Fruit fly (Drosophila melanogaster) whole organism, embryonic: Measurements from ENCODE around the gene CG13653.

Source experiments
- Asciz ChIP-seq: fragments of 200-800 bp; sonication (Bioruptor generic); optimal IDR thresholded peaks from 2 replicates; lab custom pipeline; 2017; ENCODE audit warnings: missing biosample characterization, mild to moderate bottlenecking, missing genetic modification characterization, missing genetic modification reagents
- BtbVII ChIP-seq: fragments of 200-800 bp; sonication (Bioruptor generic); optimal IDR thresholded peaks from 3 replicates; lab custom pipeline; 2017; ENCODE audit warnings: missing biosample characterization, mild to moderate bottlenecking, missing genetic modification characterization
- CG10366 ChIP-seq: fragments of 200-800 bp; sonication (Bioruptor generic); IDR thresholded peaks from 2 replicates; pipeline ENCODE4 v1.3.6; 2022; ENCODE audit warnings: missing biosample characterization, missing genetic modification characterization
- CG11093 ChIP-seq: fragments of 200-800 bp; sonication (Bioruptor generic); IDR thresholded peaks from 3 replicates; pipeline ENCODE4 v1.3.6; 2022; ENCODE audit warnings: missing biosample characterization, missing genetic modification characterization
- CG11456 ChIP-seq: fragments of 200-800 bp; sonication (Bioruptor generic); IDR thresholded peaks from 3 replicates; pipeline ENCODE4 v1.3.6; 2022; ENCODE audit warnings: missing biosample characterization, missing genetic modification characterization
- CG11723 ChIP-seq: fragments of 200-800 bp; sonication (Bioruptor generic); optimal IDR thresholded peaks from 2 replicates; lab custom pipeline; 2017; ENCODE audit warnings: missing biosample characterization, mild to moderate bottlenecking, missing genetic modification characterization
- CG12104 ChIP-seq: fragments of 200-800 bp; sonication (Bioruptor generic); optimal IDR thresholded peaks from 3 replicates; lab custom pipeline; 2016; ENCODE audit warnings: missing biosample characterization, missing genetic modification characterization
- CG12659 ChIP-seq: fragments of 200-800 bp; sonication (Bioruptor generic); optimal IDR thresholded peaks from 3 replicates; lab custom pipeline; 2017; ENCODE audit warnings: mild to moderate bottlenecking, missing biosample characterization, missing genetic modification reagents, missing genetic modification characterization
- CG14050 ChIP-seq: fragments of 200-800 bp; sonication (Bioruptor generic); IDR thresholded peaks from 3 replicates; pipeline ENCODE4 v1.3.6; 2022; ENCODE audit warnings: missing biosample characterization, missing genetic modification characterization
- CG18764 ChIP-seq: fragments of 200-800 bp; sonication (Bioruptor generic); optimal IDR thresholded peaks from 3 replicates; lab custom pipeline; 2016; ENCODE audit warnings: missing biosample characterization, missing genetic modification characterization
- CG2129 ChIP-seq: fragments of 200-800 bp; sonication (Bioruptor generic); IDR thresholded peaks from 2 replicates; pipeline ENCODE4 v1.3.6; 2022; ENCODE audit warnings: missing biosample characterization, missing genetic modification characterization; ENCODE audit not compliant: partially characterized antibody
- CG2199 ChIP-seq: fragments of 200-800 bp; sonication (Bioruptor generic); IDR thresholded peaks from 3 replicates; pipeline ENCODE4 v1.3.6; 2022; ENCODE audit warnings: missing biosample characterization, missing genetic modification characterization
- CG30431 ChIP-seq: fragments of 200-800 bp; sonication (Bioruptor generic); optimal IDR thresholded peaks from 2 replicates; lab custom pipeline; 2017; ENCODE audit warnings: missing biosample characterization, missing genetic modification characterization
- CG32772 ChIP-seq: fragments of 200-800 bp; sonication (Bioruptor generic); IDR thresholded peaks from 2 replicates; pipeline ENCODE4 v1.3.6; 2022; ENCODE audit warnings: missing biosample characterization, missing genetic modification characterization
- CG34376 ChIP-seq: fragments of 200-800 bp; sonication (Bioruptor generic); optimal IDR thresholded peaks from 2 replicates; lab custom pipeline; 2018; ENCODE audit warnings: missing biosample characterization, mild to moderate bottlenecking, missing genetic modification characterization
- CG3995 ChIP-seq: fragments of 200-800 bp; sonication (Bioruptor generic); optimal IDR thresholded peaks from 3 replicates; lab custom pipeline; 2016; ENCODE audit warnings: missing biosample characterization, missing genetic modification characterization
- CG4328 ChIP-seq: fragments of 200-800 bp; sonication (Bioruptor generic); optimal IDR thresholded peaks from 3 replicates; lab custom pipeline; 2017; ENCODE audit warnings: missing biosample characterization, missing genetic modification reagents, missing genetic modification characterization
- CG4360 ChIP-seq: fragments of 200-800 bp; sonication (Bioruptor generic); IDR thresholded peaks from 2 replicates; pipeline ENCODE4 v1.3.6; 2022; ENCODE audit warnings: missing biosample characterization, missing genetic modification characterization
- CG6175 ChIP-seq: fragments of 200-800 bp; sonication (Bioruptor generic); IDR thresholded peaks from 3 replicates; pipeline ENCODE4 v1.3.6; 2022; ENCODE audit warnings: missing biosample characterization, missing genetic modification characterization
- CG7786 ChIP-seq: fragments of 200-800 bp; sonication (Bioruptor generic); optimal IDR thresholded peaks from 2 replicates; lab custom pipeline; 2016; ENCODE audit warnings: missing biosample characterization, missing genetic modification characterization
- CG7963 ChIP-seq: fragments of 200-800 bp; sonication (Bioruptor generic); IDR thresholded peaks from 3 replicates; pipeline ENCODE4 v1.3.6; 2022; ENCODE audit warnings: missing biosample characterization, missing genetic modification characterization; ENCODE audit not compliant: partially characterized antibody
- CG9215 ChIP-seq: fragments of 200-800 bp; sonication (Bioruptor generic); IDR thresholded peaks from 2 replicates; pipeline ENCODE4 v1.3.6; 2022; ENCODE audit warnings: missing biosample characterization, missing genetic modification characterization
- CG9797 ChIP-seq: fragments of 200-800 bp; sonication (Bioruptor generic); optimal IDR thresholded peaks from 3 replicates; lab custom pipeline; 2018; ENCODE audit warnings: missing biosample characterization, mild to moderate bottlenecking, missing genetic modification characterization
- Dfd ChIP-seq, 2 experiments: fragments of >200 bp; optimal IDR thresholded peaks; 2 replicates each; lab custom pipeline; 2017; ENCODE audit warnings: missing biosample characterization in 2 of 2, missing genetic modification characterization in 2 of 2
- Doc3 ChIP-seq: fragments of 200-800 bp; sonication (Bioruptor generic); IDR thresholded peaks from 3 replicates; pipeline ENCODE4 v1.3.6; 2022; ENCODE audit warnings: missing biosample characterization, missing genetic modification characterization; ENCODE audit not compliant: partially characterized antibody
- Gug ChIP-seq: fragments of 200-800 bp; sonication (Bioruptor generic); IDR thresholded peaks from 4 replicates; pipeline ENCODE4 v1.3.6; 2022; ENCODE audit warnings: missing biosample characterization, missing genetic modification characterization
- H15 ChIP-seq: fragments of 200-800 bp; sonication (Bioruptor generic); IDR thresholded peaks from 3 replicates; pipeline ENCODE4 v1.3.6; 2022; ENCODE audit warnings: missing biosample characterization, missing genetic modification characterization
- HLH4C ChIP-seq: fragments of 200-800 bp; sonication (Bioruptor generic); IDR thresholded peaks from 3 replicates; pipeline ENCODE4 v1.3.6; 2022; ENCODE audit warnings: missing biosample characterization, missing genetic modification characterization; ENCODE audit not compliant: partially characterized antibody
- Hr3 ChIP-seq: fragments of 200-800 bp; sonication (Bioruptor generic); optimal IDR thresholded peaks from 3 replicates; lab custom pipeline; 2016; ENCODE audit warnings: missing biosample characterization, missing genetic modification characterization
- Meics ChIP-seq: fragments of 200-800 bp; sonication (Bioruptor generic); optimal IDR thresholded peaks from 2 replicates; lab custom pipeline; 2017; ENCODE audit warnings: missing biosample characterization, mild to moderate bottlenecking, missing genetic modification characterization
- Mrtf ChIP-seq: fragments of 200-800 bp; sonication (Bioruptor generic); IDR thresholded peaks from 3 replicates; pipeline ENCODE4 v1.3.6; 2022; ENCODE audit warnings: missing biosample characterization, missing genetic modification characterization
- Nf-YC ChIP-seq: fragments of 200-800 bp; optimal IDR thresholded peaks from 3 replicates; lab custom pipeline; 2019; ENCODE audit warnings: missing biosample characterization, mild to moderate bottlenecking, missing genetic modification characterization, moderate library complexity
- Ravus ChIP-seq: fragments of 200-800 bp; sonication (Bioruptor generic); IDR thresholded peaks from 2 replicates; pipeline ENCODE4 v1.3.6; 2022; ENCODE audit warnings: missing biosample characterization, missing genetic modification characterization
- Spps ChIP-seq: fragments of 200-800 bp; sonication (Bioruptor generic); optimal IDR thresholded peaks from 2 replicates; lab custom pipeline; 2018; ENCODE audit warnings: missing biosample characterization, mild to moderate bottlenecking, missing genetic modification characterization
- Sry-δ ChIP-seq: fragments of 200-800 bp; sonication (Bioruptor generic); optimal IDR thresholded peaks from 2 replicates; lab custom pipeline; 2016; ENCODE audit warnings: missing biosample characterization, missing genetic modification characterization
- Taf1 ChIP-seq: fragments of 200-800 bp; sonication (Bioruptor generic); IDR thresholded peaks from 2 replicates; pipeline ENCODE4 v1.3.6; 2022; ENCODE audit warnings: missing biosample characterization, missing genetic modification characterization
- YL-1 ChIP-seq: fragments of 200-800 bp; sonication (Bioruptor generic); optimal IDR thresholded peaks from 3 replicates; lab custom pipeline; 2017; ENCODE audit warnings: missing biosample characterization, mild to moderate bottlenecking, missing genetic modification characterization
- br ChIP-seq: fragments of >200 bp; optimal IDR thresholded peaks from 2 replicates; lab custom pipeline; 2017
- gro ChIP-seq: fragments of 200-800 bp; sonication (Bioruptor generic); optimal IDR thresholded peaks from 2 replicates; lab custom pipeline; 2016; ENCODE audit warnings: missing biosample characterization, missing genetic modification characterization
- ind ChIP-seq: fragments of 200-800 bp; sonication (Bioruptor generic); optimal IDR thresholded peaks from 3 replicates; lab custom pipeline; 2016; ENCODE audit warnings: missing biosample characterization, missing genetic modification characterization
- maf-S ChIP-seq: fragments of 200-800 bp; sonication (Bioruptor generic); optimal IDR thresholded peaks from 2 replicates; lab custom pipeline; 2016; ENCODE audit warnings: missing biosample characterization, missing genetic modification characterization
- mld ChIP-seq: fragments of 200-800 bp; sonication (Bioruptor generic); IDR thresholded peaks from 3 replicates; pipeline ENCODE4 v1.3.6; 2022; ENCODE audit warnings: missing biosample characterization, missing genetic modification characterization; ENCODE audit not compliant: partially characterized antibody
- nerfin-1 ChIP-seq: fragments of 200-800 bp; sonication (Bioruptor generic); optimal IDR thresholded peaks from 3 replicates; lab custom pipeline; 2019; ENCODE audit warnings: missing biosample characterization, mild to moderate bottlenecking, missing genetic modification characterization, moderate library complexity
- pho ChIP-seq: fragments of 200-800 bp; sonication (Bioruptor generic); optimal IDR thresholded peaks from 2 replicates; lab custom pipeline; 2016; ENCODE audit warnings: missing biosample characterization, missing genetic modification characterization
- pzg ChIP-seq: fragments of 200-800 bp; sonication (Bioruptor generic); optimal IDR thresholded peaks from 3 replicates; lab custom pipeline; 2018; ENCODE audit warnings: missing biosample characterization, mild to moderate bottlenecking, missing genetic modification characterization, moderate library complexity
- ro ChIP-seq: fragments of 200-800 bp; sonication (Bioruptor generic); IDR thresholded peaks from 2 replicates; pipeline ENCODE4 v1.3.6; 2022; ENCODE audit warnings: missing biosample characterization, missing genetic modification characterization
- sisA ChIP-seq: fragments of 200-800 bp; sonication (Bioruptor generic); IDR thresholded peaks from 2 replicates; pipeline ENCODE4 v1.3.6; 2022; ENCODE audit warnings: missing biosample characterization, missing genetic modification characterization
- sqz ChIP-seq: fragments of 200-800 bp; sonication (Bioruptor generic); optimal IDR thresholded peaks from 3 replicates; lab custom pipeline; 2018; ENCODE audit warnings: missing biosample characterization, mild to moderate bottlenecking, missing genetic modification characterization
- twi ChIP-seq: fragments of 200-800 bp; optimal IDR thresholded peaks from 2 replicates; lab custom pipeline; 2019; ENCODE audit warnings: missing biosample characterization, mild to moderate bottlenecking, missing genetic modification characterization, moderate library complexity
- vnd ChIP-seq: fragments of 200-800 bp; sonication (Bioruptor generic); IDR thresholded peaks from 3 replicates; pipeline ENCODE4 v1.3.6; 2022; ENCODE audit warnings: missing biosample characterization, missing genetic modification characterization; ENCODE audit not compliant: partially characterized antibody

CG13653 gene

dm6 chr3R:25183484-25184442 lies 11.6 kb upstream of the CG13653 start, which contains the start of gene dan (continued):
- TF ChIP-seq Dfd (GFP tag; optimal IDR thresholded peaks at IDR 0.05; lab: Kevin White, UChicago) (no peak), Asciz (no peak), vnd (no peak), Nf-YC (tag; lab: Kevin White, UChicago) (peak; percentile 47), YL-1 (GFP tag; lab: Kevin White, UChicago) (no peak), CG12659 (GFP tag; lab: Kevin White, UChicago) (peak; percentile 37), pzg (GFP tag; lab: Kevin White, UChicago) (no peak), CG11723 (GFP tag; lab: Kevin White, UChicago) (no peak), CG18764 (no peak), Spps (tag; lab: Kevin White, UChicago) (no peak), Taf1 (GFP tag; lab: Robert Waterston, UW) (no peak), sqz (GFP tag; lab: Kevin White, UChicago) (no peak), sisA (no peak), CG4328 (GFP tag; lab: Kevin White, UChicago) (no peak), CG12104 (GFP tag; lab: Kevin White, UChicago) (peak; percentile 6), CG7963 (no peak), Mrtf (GFP tag; lab: Robert Waterston, UW) (no peak), Sry-δ (GFP tag; lab: Kevin White, UChicago) (no peak), Doc3 (GFP tag; lab: Robert Waterston, UW) (no peak), CG10366 (GFP tag; lab: Robert Waterston, UW) (no peak), CG11456 (GFP tag; lab: Robert Waterston, UW) (no peak), mld (no peak), Meics (GFP tag; lab: Kevin White, UChicago) (peak; percentile 68), CG3995 (GFP tag; lab: Kevin White, UChicago) (no peak), CG32772 (GFP tag; lab: Robert Waterston, UW) (no peak), Gug (GFP tag; lab: Robert Waterston, UW) (no peak), CG9797 (GFP tag; lab: Kevin White, UChicago) (no peak), maf-S (GFP tag; lab: Kevin White, UChicago) (no peak), CG34376 (GFP tag; lab: Kevin White, UChicago) (no peak), CG11093 (GFP tag; lab: Robert Waterston, UW) (no peak), BtbVII (GFP tag; lab: Kevin White, UChicago) (no peak), CG4360 (GFP tag; lab: Robert Waterston, UW) (no peak), Hr3 (GFP tag; lab: Kevin White, UChicago) (peak; percentile 48), CG6175 (GFP tag; lab: Robert Waterston, UW) (no peak), H15 (GFP tag; lab: Robert Waterston, UW) (no peak), CG14050 (GFP tag; lab: Robert Waterston, UW) (no peak), ro (GFP tag; lab: Robert Waterston, UW) (no peak), CG30431 (no peak), CG2129 (GFP tag; lab: Robert Waterston, UW) (no peak), br (lab: Kevin White, UChicago) (no peak), Ravus (GFP tag; lab: Robert Waterston, UW) (no peak), gro (GFP tag; lab: Kevin White, UChicago) (no peak), twi (tag; lab: Kevin White, UChicago) (peak; percentile 62), CG7786 (GFP tag; lab: Kevin White, UChicago) (no peak), ind (peak; percentile 17), pho (GFP tag; lab: Kevin White, UChicago) (no peak), HLH4C (no peak), nerfin-1 (tag; lab: Kevin White, UChicago) (no peak), CG9215 (GFP tag; lab: Robert Waterston, UW) (no peak), CG2199 (GFP tag; lab: Robert Waterston, UW) (no peak)
